Fruit fly (Drosophila melanogaster) whole organism, prepupa: ENCODE data around the gene Bem46.

Source experiments
- Blimp-1 ChIP-seq: fragments of 200-800 bp; sonication (Bioruptor generic); optimal IDR thresholded peaks from 3 replicates; lab custom pipeline; 2017; ENCODE audit warnings: missing biosample characterization, missing genetic modification characterization, mild to moderate bottlenecking, moderate library complexity, missing genetic modification reagents
- CG10669 ChIP-seq: fragments of 200-800 bp; sonication (Bioruptor generic); optimal IDR thresholded peaks from 3 replicates; lab custom pipeline; 2018; ENCODE audit warnings: missing biosample characterization, mild to moderate bottlenecking, missing genetic modification characterization, moderate library complexity
- CG1621 ChIP-seq: fragments of 200-800 bp; sonication (Bioruptor generic); optimal IDR thresholded peaks from 3 replicates; lab custom pipeline; 2018; ENCODE audit warnings: missing biosample characterization, mild to moderate bottlenecking, missing genetic modification characterization
- CG32006 ChIP-seq: fragments of 200-800 bp; sonication (Bioruptor generic); optimal IDR thresholded peaks from 3 replicates; lab custom pipeline; 2017; ENCODE audit warnings: missing biosample characterization, mild to moderate bottlenecking, missing genetic modification characterization
- CG3919 ChIP-seq: fragments of 200-800 bp; sonication (Bioruptor generic); optimal IDR thresholded peaks from 3 replicates; lab custom pipeline; 2016; ENCODE audit warnings: missing biosample characterization, missing genetic modification characterization
- Gug ChIP-seq: fragments of 200-800 bp; sonication (Bioruptor generic); IDR thresholded peaks from 2 replicates; pipeline ENCODE4 v1.3.6; 2022; ENCODE audit warnings: missing biosample characterization, missing genetic modification characterization
- Hr38 ChIP-seq: sonication (Bioruptor generic); optimal IDR thresholded peaks from 2 replicates; lab custom pipeline; 2016; ENCODE audit warnings: missing biosample characterization, missing genetic modification characterization
- Hr4 ChIP-seq: fragments of 200-800 bp; sonication (Bioruptor generic); optimal IDR thresholded peaks from 3 replicates; lab custom pipeline; 2016; ENCODE audit warnings: missing biosample characterization, missing genetic modification characterization
- Met ChIP-seq: fragments of 200-800 bp; sonication (Bioruptor generic); optimal IDR thresholded peaks from 3 replicates; lab custom pipeline; 2016; ENCODE audit warnings: missing biosample characterization, missing genetic modification characterization
- Sox102F ChIP-seq: fragments of 200-800 bp; sonication (Bioruptor generic); optimal IDR thresholded peaks from 2 replicates; lab custom pipeline; 2016; ENCODE audit warnings: missing biosample characterization, mild to moderate bottlenecking, missing genetic modification characterization
- Sox15 ChIP-seq: fragments of 200-800 bp; sonication (Bioruptor generic); optimal IDR thresholded peaks from 3 replicates; lab custom pipeline; 2016; ENCODE audit warnings: missing biosample characterization, missing genetic modification characterization
- dsx ChIP-seq: fragments of 200-800 bp; optimal IDR thresholded peaks from 3 replicates; lab custom pipeline; 2019; ENCODE audit warnings: missing biosample characterization, mild to moderate bottlenecking, missing genetic modification characterization, moderate library complexity; ENCODE audit not compliant: poor library complexity, severe bottlenecking
- esn ChIP-seq: fragments of 200-800 bp; sonication (Bioruptor generic); optimal IDR thresholded peaks from 2 replicates; lab custom pipeline; 2016; ENCODE audit warnings: missing biosample characterization, mild to moderate bottlenecking, missing genetic modification characterization, moderate library complexity
- fd85E ChIP-seq: fragments of 200-800 bp; sonication (Bioruptor generic); optimal IDR thresholded peaks from 3 replicates; lab custom pipeline; 2016; ENCODE audit warnings: missing biosample characterization, missing genetic modification characterization

DNA sequence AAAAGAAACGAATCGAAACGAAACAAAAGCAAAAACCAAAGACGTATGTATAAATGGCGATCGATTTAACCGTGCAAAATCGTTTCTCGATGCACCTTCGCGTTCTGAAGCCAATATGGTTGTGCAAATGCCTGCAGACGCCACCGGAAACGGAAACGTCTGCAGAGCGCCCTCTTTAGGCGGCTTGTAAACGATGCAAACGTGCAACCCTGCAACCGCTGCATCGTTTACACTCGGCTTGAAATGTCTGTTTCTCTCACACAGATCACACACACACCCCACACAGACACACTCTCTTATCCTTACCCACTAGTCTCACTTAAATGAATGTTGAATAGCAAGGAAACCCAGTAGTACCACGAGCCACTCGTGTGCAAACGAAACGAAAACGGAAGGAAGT is 21.0 kb upstream of the Bem46 start:
- TF ChIP-seq CG1621 (tag; lab: Kevin White, UChicago) = no peak
- no peak for TF ChIP-seq Gug (GFP tag; lab: Robert Waterston, UW)
- no peak for TF ChIP-seq Blimp-1
- TF ChIP-seq Sox102F (GFP tag; lab: Kevin White, UChicago) = no peak
- TF ChIP-seq esn (GFP tag; lab: Kevin White, UChicago) = no peak
- no peak for TF ChIP-seq Met
- no peak for TF ChIP-seq fd85E (GFP tag; lab: Kevin White, UChicago)
- no peak for TF ChIP-seq CG3919
- TF ChIP-seq CG10669 (GFP tag; lab: Kevin White, UChicago) = no peak
- no peak for TF ChIP-seq Hr4 (GFP tag; lab: Kevin White, UChicago)
- no peak for TF ChIP-seq Sox15
- no peak for TF ChIP-seq dsx (GFP tag; lab: Kevin White, UChicago)
- TF ChIP-seq Hr38 (GFP tag; lab: Kevin White, UChicago) = no peak
- TF ChIP-seq CG32006 (GFP tag; lab: Kevin White, UChicago) = no peak
